Worm (Caenorhabditis elegans): Measurements from ENCODE around the gene dmsr-8.

dmsr-8 gene

ce11 chrV:10539114-10539513, 24.9 kb upstream of the dmsr-8 start, which contains the start of gene F25D1.8:
TSS of gene F25D1.8 (plus strand) at chrV:10539414.
- no peak for TF ChIP-seq ztf-1 (GFP tag; conservative IDR thresholded peaks at IDR 0.05)
- no peak for TF ChIP-seq ztf-11 (tag; optimal IDR thresholded peaks at IDR 0.05)
- TF ChIP-seq nhr-12 (tag; optimal IDR thresholded peaks at IDR 0.05), result no peak
- TF ChIP-seq snpc-4 (tag; optimal IDR thresholded peaks at IDR 0.05), result no peak
- no peak for TF ChIP-seq nhr-129 (tag; optimal IDR thresholded peaks at IDR 0.05)
- TF ChIP-seq ZK546.5 (tag; optimal IDR thresholded peaks at IDR 0.05), result no peak
- no peak for TF ChIP-seq unc-39 (tag; optimal IDR thresholded peaks at IDR 0.05)
- no peak for TF ChIP-seq sma-3 (GFP tag; optimal IDR thresholded peaks at IDR 0.05)
- no peak for TF ChIP-seq blmp-1 (tag; optimal IDR thresholded peaks at IDR 0.05; ENCODE audit: insufficient read depth)
- no peak for TF ChIP-seq nhr-6 (tag; optimal IDR thresholded peaks at IDR 0.05)

ce11 chrV:10536808-10537207, 22.6 kb upstream of the dmsr-8 start:
- TF ChIP-seq C34F6.9 (tag; optimal IDR thresholded peaks at IDR 0.05), result peak; percentile 98
- peak; percentile 93 for TF ChIP-seq nhr-6 (tag; optimal IDR thresholded peaks at IDR 0.05)
- TF ChIP-seq R02D3.7 (tag; optimal IDR thresholded peaks at IDR 0.05), result peak; percentile 42
- no peak for TF ChIP-seq peb-1 (tag; optimal IDR thresholded peaks at IDR 0.05)
- peak; percentile 69 for TF ChIP-seq ztf-4 (tag; optimal IDR thresholded peaks at IDR 0.05)
- peak; percentile 94 for TF ChIP-seq F13H6.1 (tag; optimal IDR thresholded peaks at IDR 0.05)
- no peak for TF ChIP-seq dmd-4 (tag; optimal IDR thresholded peaks at IDR 0.05)
- no peak for TF ChIP-seq elt-1 (tag; optimal IDR thresholded peaks at IDR 0.05)
- peak; percentile 95 for TF ChIP-seq sma-9 (GFP tag; optimal IDR thresholded peaks at IDR 0.05)
- TF ChIP-seq sma-9 (tag; optimal IDR thresholded peaks at IDR 0.05), result no peak
- peak; percentile 93 for TF ChIP-seq lin-11 (tag; optimal IDR thresholded peaks at IDR 0.05)
- TF ChIP-seq nhr-21 (tag; optimal IDR thresholded peaks at IDR 0.05), result peak; percentile 87
- TF ChIP-seq mbf-1 (tag; optimal IDR thresholded peaks at IDR 0.05), result no peak
- peak; percentile 89 for TF ChIP-seq fos-1 (tag; optimal IDR thresholded peaks at IDR 0.05)
- TF ChIP-seq aly-2 (tag; optimal IDR thresholded peaks at IDR 0.05), result no peak
- peak; percentile 94 for TF ChIP-seq unc-55 (GFP tag; optimal IDR thresholded peaks at IDR 0.05)
- no peak for TF ChIP-seq ztf-11 (tag; optimal IDR thresholded peaks at IDR 0.05)
- TF ChIP-seq mdl-1 (tag; optimal IDR thresholded peaks at IDR 0.05), result peak in 1 of 2 experiments; percentile 79
- TF ChIP-seq ceh-82 (tag; optimal IDR thresholded peaks at IDR 0.05), result peak; percentile 44
- TF ChIP-seq ceh-16 (tag; optimal IDR thresholded peaks at IDR 0.05), result peak; percentile 86
- TF ChIP-seq mab-5 (tag; optimal IDR thresholded peaks at IDR 0.05), result peak; percentile 87
- TF ChIP-seq lin-39 (tag; optimal IDR thresholded peaks at IDR 0.05), result peak; percentile 2
- peak; percentile 52 for TF ChIP-seq blmp-1 (tag; optimal IDR thresholded peaks at IDR 0.05; ENCODE audit: insufficient read depth)
- TF ChIP-seq Y55F3AM.14 (GFP tag; optimal IDR thresholded peaks at IDR 0.05), result peak; percentile 86
- TF ChIP-seq ama-1 (optimal IDR thresholded peaks at IDR 0.05), result peak; percentile 74
- peak; percentile 86 to 95 for TF ChIP-seq lsy-2 (tag; optimal IDR thresholded peaks at IDR 0.05)
- peak; percentile 64 for TF ChIP-seq zag-1 (tag; optimal IDR thresholded peaks at IDR 0.05)
- TF ChIP-seq ztf-1 (GFP tag; conservative IDR thresholded peaks at IDR 0.05), result no peak
- TF ChIP-seq nhr-129 (tag; optimal IDR thresholded peaks at IDR 0.05), result peak; percentile 97
- TF ChIP-seq nhr-77 (tag; optimal IDR thresholded peaks at IDR 0.05), result peak; percentile 48
- peak; percentile 19 for TF ChIP-seq nhr-12 (tag; optimal IDR thresholded peaks at IDR 0.05)
- no peak for TF ChIP-seq unc-39 (tag; optimal IDR thresholded peaks at IDR 0.05)
- TF ChIP-seq elt-3 (tag; optimal IDR thresholded peaks at IDR 0.05), result no peak
- peak; percentile 87 for TF ChIP-seq egl-27 (tag; optimal IDR thresholded peaks at IDR 0.05)
- no peak for TF ChIP-seq skn-1 (tag; optimal IDR thresholded peaks at IDR 0.05)
- TF ChIP-seq nhr-25 (tag; optimal IDR thresholded peaks at IDR 0.05), result peak; percentile 93
- peak; percentile 12 for TF ChIP-seq ZK546.5 (tag; optimal IDR thresholded peaks at IDR 0.05)
- TF ChIP-seq snpc-4 (tag; optimal IDR thresholded peaks at IDR 0.05), result peak; percentile 85
- no peak for TF ChIP-seq nhr-23 (tag; optimal IDR thresholded peaks at IDR 0.05)
- no peak for TF ChIP-seq nhr-237 (tag; optimal IDR thresholded peaks at IDR 0.05)
- TF ChIP-seq lin-13 (GFP tag; optimal IDR thresholded peaks at IDR 0.05), result peak; percentile 93
- TF ChIP-seq unc-62 (GFP tag; optimal IDR thresholded peaks at IDR 0.05), result peak; percentile 32
- TF ChIP-seq nhr-10 (tag; optimal IDR thresholded peaks at IDR 0.05), result peak; percentile 31
- peak; percentile 95 for TF ChIP-seq sem-4 (tag; optimal IDR thresholded peaks at IDR 0.05)
- TF ChIP-seq sma-3 (GFP tag; optimal IDR thresholded peaks at IDR 0.05), result peak; percentile 87
- peak; percentile 96 for TF ChIP-seq crh-2 (tag; optimal IDR thresholded peaks at IDR 0.05)
- TF ChIP-seq nhr-11 (tag; optimal IDR thresholded peaks at IDR 0.05), result no peak
- TF ChIP-seq gmeb-1 (tag; optimal IDR thresholded peaks at IDR 0.05), result peak; percentile 96
- no peak for TF ChIP-seq alr-1 (tag; optimal IDR thresholded peaks at IDR 0.05)
